Fruit fly (Drosophila melanogaster) S2 (cell line): ENCODE data around the gene CG2258.

Source experiments
- CG8478 ChIP-seq: fragments of >200 bp; optimal IDR thresholded peaks from 2 replicates; lab custom pipeline; 2018
- CTCF ChIP-seq, 2 experiments: fragments of >200 bp; optimal IDR thresholded peaks; 2 replicates each; lab custom pipeline; 2018

dm6 chrX:8107936-8108335 is 6.0 kb upstream of the CG2258 start:
- TF ChIP-seq CG8478 (lab: Kevin White, UChicago) (no peak), CTCF (optimal IDR thresholded peaks at IDR 0.05; lab: Kevin White, UChicago) (no peak)
